Worm (Caenorhabditis elegans) whole organism, young adult: Measurements from ENCODE around the gene F35H10.2.

Experiments
- B0035.1 ChIP-seq: sonication (generic microtip); optimal IDR thresholded peaks from 2 replicates; lab custom pipeline; 2016; ENCODE audit warnings: missing genetic modification characterization, mild to moderate bottlenecking, missing compliant biosample characterization, missing genotype, missing genetic modification reagents
- B0336.3 ChIP-seq: fragments of 200-800 bp; sonication (Bioruptor generic); IDR thresholded peaks from 2 replicates; pipeline ENCODE4 v1.3.6; 2022; ENCODE audit warnings: missing genetic modification characterization, missing compliant biosample characterization
- C06A6.2 ChIP-seq: fragments of 200-800 bp; sonication (Bioruptor generic); conservative IDR thresholded peaks from 2 replicates; pipeline ENCODE4 v1.3.6; 2022; ENCODE audit warnings: missing genetic modification characterization, missing compliant biosample characterization
- F37B4.10 ChIP-seq: fragments of 200-800 bp; sonication (Bioruptor generic); IDR thresholded peaks from 2 replicates; pipeline ENCODE4 v1.3.6; 2022; ENCODE audit warnings: missing genetic modification characterization, missing compliant biosample characterization
- F39B2.1 ChIP-seq: fragments of 200-800 bp; sonication (Bioruptor generic); IDR thresholded peaks from 2 replicates; pipeline ENCODE4 v1.3.6; 2022; ENCODE audit warnings: missing genetic modification reagents, missing genetic modification characterization, missing compliant biosample characterization
- K12H6.12 ChIP-seq: fragments of 200-800 bp; sonication (Bioruptor generic); optimal IDR thresholded peaks from 2 replicates; lab custom pipeline; 2018; ENCODE audit warnings: mild to moderate bottlenecking, missing genetic modification characterization, missing compliant biosample characterization
- T07F8.4 ChIP-seq: sonication (generic microtip); optimal IDR thresholded peaks from 2 replicates; lab custom pipeline; 2016; ENCODE audit warnings: mild to moderate bottlenecking, missing genetic modification characterization, moderate library complexity, missing compliant biosample characterization
- Y67H2A.10 ChIP-seq: fragments of 200-800 bp; sonication (Bioruptor generic); conservative IDR thresholded peaks from 2 replicates; pipeline ENCODE4 v1.3.6; 2022; ENCODE audit warnings: missing genetic modification reagents, missing genetic modification characterization, missing compliant biosample characterization
- Y95B8A.8 ChIP-seq: fragments of 200-800 bp; sonication (Bioruptor generic); IDR thresholded peaks from 2 replicates; pipeline ENCODE4 v1.3.6; 2022; ENCODE audit warnings: missing genetic modification reagents, missing genetic modification characterization, missing compliant biosample characterization
- ZK185.1 ChIP-seq: sonication (generic microtip); optimal IDR thresholded peaks from 2 replicates; lab custom pipeline; 2016; ENCODE audit warnings: mild to moderate bottlenecking, missing genetic modification characterization, missing compliant biosample characterization; ENCODE audit not compliant: poor library complexity, severe bottlenecking
- akir-1 ChIP-seq: fragments of 200-800 bp; sonication (Bioruptor generic); optimal IDR thresholded peaks from 2 replicates; lab custom pipeline; 2018; ENCODE audit warnings: mild to moderate bottlenecking, missing genetic modification characterization, moderate library complexity, missing compliant biosample characterization
- aptf-2 ChIP-seq: fragments of 200-800 bp; sonication (Bioruptor generic); conservative IDR thresholded peaks from 2 replicates; pipeline ENCODE4 v1.3.6; 2022; ENCODE audit warnings: missing genetic modification reagents, missing genetic modification characterization, missing compliant biosample characterization
- aptf-3 ChIP-seq: fragments of 200-800 bp; sonication (Bioruptor generic); IDR thresholded peaks from 2 replicates; pipeline ENCODE4 v1.3.6; 2022; ENCODE audit warnings: missing genetic modification characterization, missing compliant biosample characterization
- attf-3 ChIP-seq: fragments of 200-800 bp; sonication (Bioruptor generic); conservative IDR thresholded peaks from 2 replicates; pipeline ENCODE4 v1.3.6; 2022; ENCODE audit warnings: missing genetic modification reagents, missing genetic modification characterization, missing compliant biosample characterization
- attf-5 ChIP-seq: fragments of 200-800 bp; sonication (Bioruptor generic); optimal IDR thresholded peaks from 2 replicates; lab custom pipeline; 2018; ENCODE audit warnings: mild to moderate bottlenecking, missing genetic modification characterization, missing compliant biosample characterization
- attf-6 ChIP-seq: fragments of 200-800 bp; sonication (Bioruptor generic); IDR thresholded peaks from 2 replicates; pipeline ENCODE4 v1.3.6; 2022; ENCODE audit warnings: missing genetic modification reagents, missing genetic modification characterization, missing compliant biosample characterization
- ceh-27 ChIP-seq: fragments of 200-800 bp; sonication (Bioruptor generic); optimal IDR thresholded peaks from 2 replicates; lab custom pipeline; 2018; ENCODE audit warnings: mild to moderate bottlenecking, missing genetic modification characterization, moderate library complexity, missing compliant biosample characterization
- ceh-58 ChIP-seq: fragments of 200-800 bp; sonication (Bioruptor generic); IDR thresholded peaks from 2 replicates; pipeline ENCODE4 v1.3.6; 2022; ENCODE audit warnings: missing genetic modification characterization, missing compliant biosample characterization
- dox-1 ChIP-seq: fragments of 200-800 bp; sonication (Bioruptor generic); IDR thresholded peaks from 2 replicates; pipeline ENCODE4 v1.3.6; 2022; ENCODE audit warnings: missing genetic modification reagents, missing genetic modification characterization, missing compliant biosample characterization
- dpl-1 ChIP-seq: fragments of 150-350 bp; optimal IDR thresholded peaks from 2 replicates; lab custom pipeline; 2014; ENCODE audit warnings: missing biosample characterization, missing genetic modification reagents, missing genetic modification characterization
- egl-44 ChIP-seq: fragments of 200-800 bp; sonication (Bioruptor generic); IDR thresholded peaks from 2 replicates; pipeline ENCODE4 v1.3.6; 2022; ENCODE audit warnings: missing genetic modification reagents, missing genetic modification characterization, missing compliant biosample characterization
- ets-4 ChIP-seq: fragments of 200-800 bp; sonication (Bioruptor generic); optimal IDR thresholded peaks from 2 replicates; lab custom pipeline; 2018; ENCODE audit warnings: mild to moderate bottlenecking, missing genetic modification characterization, missing compliant biosample characterization
- hlh-12 ChIP-seq: sonication (generic microtip); optimal IDR thresholded peaks from 2 replicates; lab custom pipeline; 2016; ENCODE audit warnings: missing genetic modification characterization, missing compliant biosample characterization
- hmg-1.2 ChIP-seq: fragments of 200-800 bp; sonication (Bioruptor generic); IDR thresholded peaks from 2 replicates; pipeline ENCODE4 v1.3.6; 2022; ENCODE audit warnings: missing genetic modification reagents, missing genetic modification characterization, missing compliant biosample characterization
- lag-1 ChIP-seq: fragments of 200-800 bp; sonication (Bioruptor generic); IDR thresholded peaks from 2 replicates; pipeline ENCODE4 v1.3.6; 2022; ENCODE audit warnings: missing genetic modification reagents, missing genetic modification characterization, missing compliant biosample characterization
- let-607 ChIP-seq, 2 experiments: fragments of 200-800 bp in 1 of 2; sonication (Bioruptor generic) in 1 of 2; sonication (generic microtip) in 1 of 2; optimal IDR thresholded peaks; 2 replicates each; lab custom pipeline; 2016 to 2018; ENCODE audit warnings: mild to moderate bottlenecking in 2 of 2, missing compliant biosample characterization in 2 of 2, missing genetic modification characterization in 2 of 2, moderate library complexity in 2 of 2, missing genotype in 1 of 2
- lir-1 ChIP-seq: fragments of 200-800 bp; sonication (Bioruptor generic); conservative IDR thresholded peaks from 2 replicates; pipeline ENCODE4 v1.3.6; 2022; ENCODE audit warnings: missing genetic modification reagents, missing genetic modification characterization, missing compliant biosample characterization
- lsy-27 ChIP-seq: sonication (generic microtip); optimal IDR thresholded peaks from 2 replicates; lab custom pipeline; 2017; ENCODE audit warnings: missing genetic modification characterization, mild to moderate bottlenecking, missing compliant biosample characterization, antibody characterized with exemption, missing genotype, borderline replicate concordance; ENCODE audit not compliant: insufficient read depth
- madf-10 ChIP-seq: sonication (generic microtip); optimal IDR thresholded peaks from 2 replicates; lab custom pipeline; 2016; ENCODE audit warnings: mild to moderate bottlenecking, missing genetic modification characterization, missing compliant biosample characterization
- mel-28 ChIP-seq: sonication (generic microtip); optimal IDR thresholded peaks from 2 replicates; lab custom pipeline; 2016; ENCODE audit warnings: borderline replicate concordance, mild to moderate bottlenecking, missing genetic modification characterization, missing compliant biosample characterization
- nfya-1 ChIP-seq: sonication (generic microtip); optimal IDR thresholded peaks from 2 replicates; lab custom pipeline; 2017; ENCODE audit warnings: antibody characterized with exemption, missing compliant biosample characterization, missing genetic modification characterization, borderline replicate concordance; ENCODE audit not compliant: insufficient read depth
- nfya-2 ChIP-seq: fragments of 200-800 bp; sonication (Bioruptor generic); IDR thresholded peaks from 2 replicates; pipeline ENCODE4 v1.3.6; 2022; ENCODE audit warnings: missing genetic modification reagents, missing genetic modification characterization, missing compliant biosample characterization
- nfyb-1 ChIP-seq: fragments of 200-800 bp; sonication (Bioruptor generic); IDR thresholded peaks from 2 replicates; pipeline ENCODE4 v1.3.6; 2022; ENCODE audit warnings: missing genetic modification reagents, missing genetic modification characterization, missing compliant biosample characterization
- nhr-80 ChIP-seq: sonication (generic microtip); optimal IDR thresholded peaks from 2 replicates; lab custom pipeline; 2016; ENCODE audit warnings: missing genetic modification characterization, missing compliant biosample characterization
- pbrm-1 ChIP-seq: fragments of 200-800 bp; sonication (Bioruptor generic); IDR thresholded peaks from 2 replicates; pipeline ENCODE4 v1.3.6; 2022; ENCODE audit warnings: missing genetic modification reagents, missing genetic modification characterization, missing compliant biosample characterization
- rcor-1 ChIP-seq: fragments of 200-800 bp; sonication (Bioruptor generic); IDR thresholded peaks from 2 replicates; pipeline ENCODE4 v1.3.6; 2022; ENCODE audit warnings: missing genetic modification reagents, missing genetic modification characterization, missing compliant biosample characterization
- snpc-3.4 ChIP-seq: sonication (generic microtip); optimal IDR thresholded peaks from 2 replicates; lab custom pipeline; 2017; ENCODE audit warnings: missing genetic modification characterization, mild to moderate bottlenecking, missing compliant biosample characterization, antibody characterized with exemption, moderate library complexity, missing genotype, missing genetic modification reagents
- snpc-4 ChIP-seq, 5 experiments: fragments of 150-350 bp in 1 of 5; sonication (generic microtip) in 4 of 5; optimal IDR thresholded peaks; 2 replicates each; lab custom pipeline; 2014 to 2018; ENCODE audit warnings: missing genetic modification characterization in 5 of 5, missing biosample characterization in 3 of 5, antibody characterized with exemption in 2 of 5, mild to moderate bottlenecking in 2 of 5, missing compliant biosample characterization in 2 of 5, missing genotype in 2 of 5, moderate library complexity in 2 of 5, missing genetic modification reagents in 1 of 5
- sptf-2 ChIP-seq: fragments of 200-800 bp; sonication (Bioruptor generic); optimal IDR thresholded peaks from 2 replicates; lab custom pipeline; 2018; ENCODE audit warnings: mild to moderate bottlenecking, missing genetic modification characterization, missing compliant biosample characterization
- unc-130 ChIP-seq: sonication (generic microtip); optimal IDR thresholded peaks from 2 replicates; lab custom pipeline; 2016; ENCODE audit warnings: missing genetic modification reagents, missing genetic modification characterization, missing compliant biosample characterization

F35H10.2 gene

ce11 chrIV:8375381-8375780 is 46.4 kb downstream of the F35H10.2 start (continued):
- TF ChIP-seq aptf-2 (no peak), dpl-1 (GFP tag; lab: Kevin White, UChicago) (no peak), nhr-80 (tag; lab: Kevin White, UChicago) (peak; percentile 60), attf-5 (peak; percentile 49), rcor-1 (GFP tag; lab: Robert Waterston, UW) (peak; percentile 71), K12H6.12 (peak; percentile 9), dox-1 (peak; percentile 82), hmg-1.2 (GFP tag; lab: Robert Waterston, UW) (peak; percentile 63), sptf-2 (peak; percentile 49), let-607 (tag; optimal IDR thresholded peaks at IDR 0.05; lab: Kevin White, UChicago) (peak in 1 of 2 experiments; percentile 50), madf-10 (tag; lab: Kevin White, UChicago) (peak; percentile 56), akir-1 (GFP tag; lab: Kevin White, UChicago) (no peak), egl-44 (GFP tag; lab: Robert Waterston, UW) (peak; percentile 67; the same call in 1 of the 2 replicates), unc-130 (peak; percentile 85), nfya-2 (GFP tag; lab: Robert Waterston, UW) (no peak), aptf-3 (GFP tag; lab: Robert Waterston, UW) (0 out of 2 replicates have a peak, but pooled peaks have one; percentile 36), attf-3 (GFP tag; lab: Robert Waterston, UW) (peak; percentile 67), nfya-1 (tag; lab: Kevin White, UChicago) (no peak), C06A6.2 (no peak), F39B2.1 (GFP tag; lab: Robert Waterston, UW) (no peak), ets-4 (no peak), Y95B8A.8 (GFP tag; lab: Robert Waterston, UW) (peak; percentile 80), Y67H2A.10 (GFP tag; lab: Robert Waterston, UW) (0 out of 2 replicates have a peak, but pooled peaks have one; percentile 43), lir-1 (GFP tag; lab: Robert Waterston, UW) (0 out of 2 replicates have a peak, but pooled peaks have one; percentile 45), pbrm-1 (peak; percentile 62; the same call in 1 of the 2 replicates), nfyb-1 (GFP tag; lab: Robert Waterston, UW) (peak; percentile 83), hlh-12 (tag; lab: Kevin White, UChicago) (peak; percentile 22), ZK185.1 (tag; lab: Kevin White, UChicago) (peak; percentile 85), lag-1 (no peak), snpc-4 (GFP tag; optimal IDR thresholded peaks at IDR 0.05; lab: Kevin White, UChicago) (peak; percentile 86), snpc-4 (tag; optimal IDR thresholded peaks at IDR 0.05; lab: Kevin White, UChicago) (peak in 3 of 4 experiments; percentile 70 to 74 (median 71)), lsy-27 (tag; lab: Kevin White, UChicago) (peak; percentile 71), B0035.1 (peak; percentile 29), snpc-3.4 (tag; lab: Kevin White, UChicago) (peak; percentile 82), ceh-27 (GFP tag; lab: Kevin White, UChicago) (peak; percentile 70), mel-28 (tag; lab: Kevin White, UChicago) (no peak), ceh-58 (GFP tag; lab: Robert Waterston, UW) (0 out of 2 replicates have a peak, but pooled peaks have one; percentile 70), attf-6 (GFP tag; lab: Robert Waterston, UW) (0 out of 2 replicates have a peak, but pooled peaks have one; percentile 16), B0336.3 (peak; percentile 83), T07F8.4 (tag; lab: Kevin White, UChicago) (peak; percentile 76), F37B4.10 (GFP tag; lab: Robert Waterston, UW) (no peak)
- TF ChIP-seq, all 124 proteins: peak for 79
